Fruit fly (Drosophila melanogaster) whole organism, embryonic: ENCODE data around the gene CG9044.
A peak's percentile ranks its signal among the peaks of the same experiment; 100 is the strongest.

ENCODE experiments used
- ATbp ChIP-seq: fragments of 200-800 bp; sonication (Bioruptor generic); optimal IDR thresholded peaks from 2 replicates; lab custom pipeline; 2017; ENCODE audit warnings: missing biosample characterization, mild to moderate bottlenecking, missing genetic modification characterization, missing genetic modification reagents
- Bdp1 ChIP-seq: fragments of 200-800 bp; sonication (Bioruptor generic); optimal IDR thresholded peaks from 3 replicates; lab custom pipeline; 2016; ENCODE audit warnings: missing biosample characterization, missing genetic modification characterization
- CG1024 ChIP-seq: fragments of 200-800 bp; sonication (Bioruptor generic); IDR thresholded peaks from 2 replicates; pipeline ENCODE4 v1.3.6; 2022; ENCODE audit warnings: missing biosample characterization, missing genetic modification characterization
- CG10431 ChIP-seq: fragments of 200-800 bp; sonication (Bioruptor generic); optimal IDR thresholded peaks from 3 replicates; lab custom pipeline; 2018; ENCODE audit warnings: missing biosample characterization, mild to moderate bottlenecking, missing genetic modification characterization
- CG11247 ChIP-seq: fragments of 200-800 bp; sonication (Bioruptor generic); IDR thresholded peaks from 2 replicates; pipeline ENCODE4 v1.3.6; 2022; ENCODE audit warnings: missing biosample characterization, missing genetic modification characterization
- CG15011 ChIP-seq: fragments of 200-800 bp; sonication (Bioruptor generic); optimal IDR thresholded peaks from 3 replicates; lab custom pipeline; 2018; ENCODE audit warnings: missing biosample characterization, mild to moderate bottlenecking, missing genetic modification characterization
- CG15073 ChIP-seq: fragments of 200-800 bp; sonication (Bioruptor generic); optimal IDR thresholded peaks from 2 replicates; lab custom pipeline; 2016; ENCODE audit warnings: missing biosample characterization, missing genetic modification characterization
- CG15696 ChIP-seq: fragments of 200-800 bp; sonication (Bioruptor generic); optimal IDR thresholded peaks from 2 replicates; lab custom pipeline; 2019; ENCODE audit warnings: missing biosample characterization, mild to moderate bottlenecking, missing genetic modification characterization, moderate library complexity
- CG16813 ChIP-seq: fragments of 200-800 bp; sonication (Bioruptor generic); IDR thresholded peaks from 3 replicates; pipeline ENCODE4 v1.3.6; 2022; ENCODE audit warnings: missing biosample characterization, missing genetic modification characterization; ENCODE audit not compliant: partially characterized antibody
- CG17361 ChIP-seq: fragments of 200-800 bp; sonication (Bioruptor generic); IDR thresholded peaks from 3 replicates; pipeline ENCODE4 v1.3.6; 2022; ENCODE audit warnings: missing biosample characterization, missing genetic modification characterization
- CG18599 ChIP-seq: fragments of 200-800 bp; sonication (Bioruptor generic); optimal IDR thresholded peaks from 3 replicates; lab custom pipeline; 2017; ENCODE audit warnings: missing biosample characterization, missing genetic modification characterization, mild to moderate bottlenecking, moderate library complexity, missing genetic modification reagents
- CG2199 ChIP-seq: fragments of 200-800 bp; sonication (Bioruptor generic); IDR thresholded peaks from 3 replicates; pipeline ENCODE4 v1.3.6; 2022; ENCODE audit warnings: missing biosample characterization, missing genetic modification characterization
- CG2678 ChIP-seq: fragments of 200-800 bp; sonication (Bioruptor generic); optimal IDR thresholded peaks from 3 replicates; lab custom pipeline; 2019; ENCODE audit warnings: missing biosample characterization, mild to moderate bottlenecking, missing genetic modification characterization, moderate library complexity
- CG31224 ChIP-seq: fragments of 200-800 bp; sonication (Bioruptor generic); IDR thresholded peaks from 2 replicates; pipeline ENCODE4 v1.3.6; 2022; ENCODE audit warnings: missing biosample characterization, missing genetic modification characterization
- CG7963 ChIP-seq: fragments of 200-800 bp; sonication (Bioruptor generic); IDR thresholded peaks from 3 replicates; pipeline ENCODE4 v1.3.6; 2022; ENCODE audit warnings: missing biosample characterization, missing genetic modification characterization; ENCODE audit not compliant: partially characterized antibody
- CG8944 ChIP-seq: fragments of 200-800 bp; sonication (Bioruptor generic); optimal IDR thresholded peaks from 3 replicates; lab custom pipeline; 2016; ENCODE audit warnings: missing biosample characterization, missing genetic modification characterization
- CG9609 ChIP-seq: fragments of 200-800 bp; sonication (Bioruptor generic); optimal IDR thresholded peaks from 3 replicates; lab custom pipeline; 2016; ENCODE audit warnings: missing biosample characterization, missing genetic modification characterization
- CG9876 ChIP-seq: fragments of 200-800 bp; sonication (Bioruptor generic); optimal IDR thresholded peaks from 2 replicates; lab custom pipeline; 2016; ENCODE audit warnings: missing biosample characterization, missing genetic modification characterization
- Camta ChIP-seq: fragments of 200-800 bp; sonication (Bioruptor generic); optimal IDR thresholded peaks from 2 replicates; lab custom pipeline; 2016; ENCODE audit warnings: missing biosample characterization, missing genetic modification characterization
- Dbx ChIP-seq: fragments of 200-800 bp; sonication (Bioruptor generic); IDR thresholded peaks from 3 replicates; pipeline ENCODE4 v1.3.6; 2022; ENCODE audit warnings: missing biosample characterization, missing genetic modification characterization
- Deaf1 ChIP-seq: fragments of 200-800 bp; optimal IDR thresholded peaks from 3 replicates; lab custom pipeline; 2019; ENCODE audit warnings: missing biosample characterization, mild to moderate bottlenecking, missing genetic modification characterization, moderate library complexity
- Dek ChIP-seq: fragments of 200-800 bp; sonication (Bioruptor generic); optimal IDR thresholded peaks from 3 replicates; lab custom pipeline; 2019; ENCODE audit warnings: missing biosample characterization, mild to moderate bottlenecking, missing genetic modification characterization, moderate library complexity
- Dll ChIP-seq: fragments of 200-800 bp; sonication (Bioruptor generic); IDR thresholded peaks from 4 replicates; pipeline ENCODE4 v1.3.6; 2022; ENCODE audit warnings: missing biosample characterization, missing genetic modification characterization; ENCODE audit not compliant: partially characterized antibody
- ERR ChIP-seq: fragments of 200-800 bp; sonication (Bioruptor generic); optimal IDR thresholded peaks from 2 replicates; lab custom pipeline; 2016; ENCODE audit warnings: missing biosample characterization, missing genetic modification characterization
- HmgD ChIP-seq: fragments of 200-800 bp; sonication (Bioruptor generic); optimal IDR thresholded peaks from 3 replicates; lab custom pipeline; 2016; ENCODE audit warnings: missing biosample characterization, missing genetic modification characterization
- Hmr ChIP-seq: fragments of 200-800 bp; sonication (Bioruptor generic); optimal IDR thresholded peaks from 3 replicates; lab custom pipeline; 2017; ENCODE audit warnings: mild to moderate bottlenecking, missing biosample characterization, missing genetic modification reagents, missing genetic modification characterization
- Hr39 ChIP-seq: fragments of >200 bp; optimal IDR thresholded peaks from 2 replicates; lab custom pipeline; 2017
- Hsf ChIP-seq: fragments of 200-800 bp; sonication (Bioruptor generic); optimal IDR thresholded peaks from 3 replicates; lab custom pipeline; 2016; ENCODE audit warnings: missing biosample characterization, missing genetic modification characterization
- Mad ChIP-seq: fragments of 200-800 bp; sonication (Bioruptor generic); optimal IDR thresholded peaks from 2 replicates; lab custom pipeline; 2016; ENCODE audit warnings: missing biosample characterization, missing genetic modification characterization
- Mrtf ChIP-seq: fragments of 200-800 bp; sonication (Bioruptor generic); IDR thresholded peaks from 3 replicates; pipeline ENCODE4 v1.3.6; 2022; ENCODE audit warnings: missing biosample characterization, missing genetic modification characterization
- NfI ChIP-seq: fragments of 200-800 bp; sonication (Bioruptor generic); optimal IDR thresholded peaks from 3 replicates; lab custom pipeline; 2018; ENCODE audit warnings: missing biosample characterization, mild to moderate bottlenecking, missing genetic modification characterization, moderate library complexity
- Ptx1 ChIP-seq: fragments of 200-800 bp; sonication (Bioruptor generic); IDR thresholded peaks from 2 replicates; pipeline ENCODE4 v1.3.6; 2022; ENCODE audit warnings: missing biosample characterization, missing genetic modification characterization
- Side ChIP-seq: fragments of 200-800 bp; sonication (Bioruptor generic); optimal IDR thresholded peaks from 2 replicates; lab custom pipeline; 2016; ENCODE audit warnings: missing biosample characterization, missing genetic modification characterization
- Sin3A ChIP-seq: fragments of >200 bp; optimal IDR thresholded peaks from 2 replicates; lab custom pipeline; 2018
- Trl ChIP-seq, 3 experiments: fragments of >200 bp in 2 of 3; fragments of 200-800 bp in 1 of 3; sonication (Bioruptor generic) in 1 of 3; optimal IDR thresholded peaks; 2 replicates in 1 of 3; 3 replicates in 2 of 3; lab custom pipeline; 2016 to 2017; ENCODE audit warnings: missing biosample characterization in 1 of 3, missing genetic modification characterization in 1 of 3
- Vsx1 ChIP-seq: fragments of 200-800 bp; sonication (Bioruptor generic); optimal IDR thresholded peaks from 2 replicates; lab custom pipeline; 2017; ENCODE audit warnings: missing biosample characterization, mild to moderate bottlenecking, missing genetic modification characterization, missing genetic modification reagents
- aop ChIP-seq: fragments of 200-800 bp; sonication (Bioruptor generic); IDR thresholded peaks from 2 replicates; pipeline ENCODE4 v1.3.6; 2022; ENCODE audit warnings: missing biosample characterization, missing genetic modification characterization
- ash1 ChIP-seq: fragments of 200-800 bp; sonication (Bioruptor generic); optimal IDR thresholded peaks from 2 replicates; lab custom pipeline; 2018; ENCODE audit warnings: missing biosample characterization, mild to moderate bottlenecking, missing genetic modification characterization
- ems ChIP-seq: fragments of 200-800 bp; sonication (Bioruptor generic); optimal IDR thresholded peaks from 3 replicates; lab custom pipeline; 2016; ENCODE audit warnings: missing biosample characterization, missing genetic modification characterization
- gsb ChIP-seq: fragments of 200-800 bp; sonication (Bioruptor generic); IDR thresholded peaks from 2 replicates; pipeline ENCODE4 v1.3.6; 2022; ENCODE audit warnings: missing biosample characterization, missing genetic modification characterization
- ham ChIP-seq: fragments of 200-800 bp; sonication (Bioruptor generic); IDR thresholded peaks from 2 replicates; pipeline ENCODE4 v1.3.6; 2022; ENCODE audit warnings: missing biosample characterization, missing genetic modification characterization
- hb ChIP-seq: fragments of 200-800 bp; sonication (Bioruptor generic); IDR thresholded peaks from 3 replicates; pipeline ENCODE4 v1.3.6; 2022; ENCODE audit warnings: missing biosample characterization, missing genetic modification characterization; ENCODE audit not compliant: partially characterized antibody
- hth ChIP-seq: fragments of >200 bp; optimal IDR thresholded peaks from 2 replicates; lab custom pipeline; 2017; ENCODE audit warnings: inconsistent platforms
- insv ChIP-seq, 2 experiments: fragments of 200-800 bp; sonication (Bioruptor generic); optimal IDR thresholded peaks; 3 replicates each; lab custom pipeline; 2016 to 2018; ENCODE audit warnings: missing biosample characterization in 2 of 2, missing genetic modification characterization in 2 of 2
- onecut ChIP-seq: fragments of 200-800 bp; sonication (Bioruptor generic); IDR thresholded peaks from 2 replicates; pipeline ENCODE4 v1.3.6; 2022; ENCODE audit warnings: missing biosample characterization, missing genetic modification characterization
- pb ChIP-seq: fragments of 200-800 bp; sonication (Bioruptor generic); optimal IDR thresholded peaks from 3 replicates; lab custom pipeline; 2016; ENCODE audit warnings: missing biosample characterization, missing genetic modification characterization
- pzg ChIP-seq: fragments of 200-800 bp; sonication (Bioruptor generic); optimal IDR thresholded peaks from 3 replicates; lab custom pipeline; 2018; ENCODE audit warnings: missing biosample characterization, mild to moderate bottlenecking, missing genetic modification characterization, moderate library complexity
- salm ChIP-seq: fragments of 200-800 bp; sonication (Bioruptor generic); optimal IDR thresholded peaks from 2 replicates; lab custom pipeline; 2018; ENCODE audit warnings: missing biosample characterization, mild to moderate bottlenecking, missing genetic modification characterization
- scrt ChIP-seq: fragments of 200-800 bp; sonication (Bioruptor generic); optimal IDR thresholded peaks from 2 replicates; lab custom pipeline; 2018; ENCODE audit warnings: missing biosample characterization, mild to moderate bottlenecking, missing genetic modification characterization, moderate library complexity
- slbo ChIP-seq: fragments of 200-800 bp; sonication (Bioruptor generic); IDR thresholded peaks from 2 replicates; pipeline ENCODE4 v1.3.6; 2022; ENCODE audit warnings: missing biosample characterization, missing genetic modification characterization
- vnd ChIP-seq: fragments of 200-800 bp; sonication (Bioruptor generic); IDR thresholded peaks from 3 replicates; pipeline ENCODE4 v1.3.6; 2022; ENCODE audit warnings: missing biosample characterization, missing genetic modification characterization; ENCODE audit not compliant: partially characterized antibody

Gene CG9044

dm6 chr2L:5997609-5998229, 48.5 kb downstream of the CG9044 start (continued):
- peak; percentile 34; the same call in 1 of the 2 replicates for TF ChIP-seq gsb
- peak; percentile 53 for TF ChIP-seq NfI
- TF ChIP-seq HmgD (GFP tag; lab: Kevin White, UChicago), result no peak
- peak; percentile 32; the same call in 1 of the 3 replicates for TF ChIP-seq Dbx (GFP tag; lab: Robert Waterston, UW)
- peak; percentile 20 for TF ChIP-seq CG15696 (tag; lab: Kevin White, UChicago)
- peak; percentile 18 for TF ChIP-seq Vsx1 (GFP tag; lab: Kevin White, UChicago)
- peak; percentile 13 for TF ChIP-seq pzg
- no peak for TF ChIP-seq CG9876 (GFP tag; lab: Kevin White, UChicago)
- TF ChIP-seq CG1024, result no peak
- no peak for TF ChIP-seq ERR (GFP tag; lab: Kevin White, UChicago)
- no peak for TF ChIP-seq ham (GFP tag; lab: Robert Waterston, UW)
- no peak for TF ChIP-seq Bdp1 (GFP tag; lab: Kevin White, UChicago)
- TF ChIP-seq vnd (GFP tag; lab: Robert Waterston, UW), result no peak
- TF ChIP-seq CG9609 (GFP tag; lab: Kevin White, UChicago), result no peak
- no peak for TF ChIP-seq Dll (GFP tag; lab: Robert Waterston, UW)
- TF ChIP-seq Ptx1 (GFP tag; lab: Robert Waterston, UW), result no peak
- no peak for TF ChIP-seq ems
- TF ChIP-seq ash1 (GFP tag; lab: Kevin White, UChicago), result no peak
- TF ChIP-seq CG2678 (tag; lab: Kevin White, UChicago), result no peak
- no peak for TF ChIP-seq Camta (GFP tag; lab: Kevin White, UChicago)
- peak; percentile 71 for TF ChIP-seq ATbp (GFP tag; lab: Kevin White, UChicago)
- TF ChIP-seq pb (GFP tag; lab: Kevin White, UChicago), result peak; percentile 46
- TF ChIP-seq CG17361 (GFP tag; lab: Robert Waterston, UW), result peak; percentile 30; the same call in 1 of the 3 replicates
- TF ChIP-seq CG11247 (GFP tag; lab: Robert Waterston, UW), result no peak
- no peak for TF ChIP-seq Hsf (GFP tag; lab: Kevin White, UChicago)
- TF ChIP-seq hb (GFP tag; lab: Robert Waterston, UW), result no peak
- TF ChIP-seq CG31224 (GFP tag; lab: Robert Waterston, UW), result no peak
- no peak for TF ChIP-seq Hr39
- TF ChIP-seq CG10431 (GFP tag; lab: Kevin White, UChicago), result peak; percentile 80
- TF ChIP-seq CG15073, result no peak
- no peak for TF ChIP-seq CG8944
- TF ChIP-seq Dek, result no peak
- TF ChIP-seq Trl (optimal IDR thresholded peaks at IDR 0.05; lab: Kevin White, UChicago), result peak; percentile 55 to 75
- no peak for TF ChIP-seq Trl (GFP tag; optimal IDR thresholded peaks at IDR 0.05; lab: Kevin White, UChicago)
- TF ChIP-seq Mad, result no peak
- TF ChIP-seq slbo, result no peak
- no peak for TF ChIP-seq hth (lab: Kevin White, UChicago)
- no peak for TF ChIP-seq CG2199 (GFP tag; lab: Robert Waterston, UW)
- TF ChIP-seq aop, result 0 out of 2 replicates have a peak, but pooled peaks have one; percentile 3
- peak; percentile 37 for TF ChIP-seq Deaf1 (tag; lab: Kevin White, UChicago)
- no peak for TF ChIP-seq salm (tag; lab: Kevin White, UChicago)
- peak; percentile 83 for TF ChIP-seq CG18599 (GFP tag; lab: Kevin White, UChicago)
- TF ChIP-seq CG15011 (GFP tag; lab: Kevin White, UChicago), result no peak
- TF ChIP-seq CG16813 (GFP tag; lab: Robert Waterston, UW), result no peak
- no peak for TF ChIP-seq Mrtf (GFP tag; lab: Robert Waterston, UW)
- no peak for TF ChIP-seq Sin3A (lab: Kevin White, UChicago)
- no peak for TF ChIP-seq CG7963 (GFP tag; lab: Robert Waterston, UW)
- no peak for TF ChIP-seq Hmr (GFP tag; lab: Kevin White, UChicago)
- TF ChIP-seq Side (GFP tag; lab: Kevin White, UChicago), result peak; percentile 48
- TF ChIP-seq insv (GFP tag; optimal IDR thresholded peaks at IDR 0.05; lab: Kevin White, UChicago), result peak in 1 of 2 experiments; percentile 49
- TF ChIP-seq onecut (GFP tag; lab: Robert Waterston, UW), result peak; percentile 69
- TF ChIP-seq scrt, result peak; percentile 70
